Fruit fly (Drosophila melanogaster): ENCODE measurements around the gene CG7910.

- TF ChIP-seq CrebA (GFP tag; optimal IDR thresholded peaks at IDR 0.05; ENCODE audit: borderline replicate concordance) (no peak), CG9705 (GFP tag; optimal IDR thresholded peaks at IDR 0.05) (no peak)
These were observed 24.8 kb downstream of the CG7910 start for dm6 chr3R:8111789-8112382.

Measured in whole organism, wandering third instar larva.